Worm (Caenorhabditis elegans) whole organism, young adult: ENCODE data around the gene F22E5.17.

ENCODE experiments used
- D2030.7 ChIP-seq: fragments of 200-800 bp; sonication (Bioruptor generic); IDR thresholded peaks from 2 replicates; pipeline ENCODE4 v1.3.6; 2022; ENCODE audit warnings: missing genetic modification reagents, missing genetic modification characterization, missing compliant biosample characterization
- dox-1 ChIP-seq: fragments of 200-800 bp; sonication (Bioruptor generic); IDR thresholded peaks from 2 replicates; pipeline ENCODE4 v1.3.6; 2022; ENCODE audit warnings: missing genetic modification reagents, missing genetic modification characterization, missing compliant biosample characterization
- him-1 ChIP-seq: sonication (generic microtip); optimal IDR thresholded peaks from 2 replicates; lab custom pipeline; 2016; ENCODE audit warnings: missing genotype, missing genetic modification reagents, missing genetic modification characterization, missing compliant biosample characterization
- hsf-1 ChIP-seq: fragments of 200-800 bp; sonication (Bioruptor generic); IDR thresholded peaks from 2 replicates; pipeline ENCODE4 v1.3.6; 2022; ENCODE audit warnings: missing genetic modification reagents, missing genetic modification characterization, missing compliant biosample characterization
- mxl-1 ChIP-seq: sonication (generic microtip); optimal IDR thresholded peaks from 2 replicates; lab custom pipeline; 2016; ENCODE audit warnings: missing genetic modification characterization, missing compliant biosample characterization
- nfya-1 ChIP-seq: sonication (generic microtip); optimal IDR thresholded peaks from 2 replicates; lab custom pipeline; 2017; ENCODE audit warnings: antibody characterized with exemption, missing compliant biosample characterization, missing genetic modification characterization, borderline replicate concordance; ENCODE audit not compliant: insufficient read depth

ce11 chrII:2681118-2681517 lies 3.3 kb downstream of the F22E5.17 start, which contains the start of gene F34D6.1:
- TF ChIP-seq mxl-1 (tag; lab: Kevin White, UChicago), result no peak
- TF ChIP-seq hsf-1 (GFP tag; lab: Robert Waterston, UW), result no peak
- TF ChIP-seq him-1 (tag; lab: Kevin White, UChicago), result no peak
- no peak for TF ChIP-seq dox-1 (GFP tag; lab: Robert Waterston, UW)
- no peak for TF ChIP-seq D2030.7
- no peak for TF ChIP-seq nfya-1 (tag; lab: Kevin White, UChicago)
